Worm (Caenorhabditis elegans): Measurements from ENCODE around the gene snr-3.
A peak's percentile ranks its signal among the peaks of the same experiment; 100 is the strongest.

Gene snr-3

ce11 chrII:6469340-6469739 is 20.2 kb downstream of the snr-3 start:
- TF ChIP-seq elt-2 (tag; optimal IDR thresholded peaks at IDR 0.05) (peak; percentile 43), Y116A8C.19 (tag; optimal IDR thresholded peaks at IDR 0.05; ENCODE audit: borderline replicate concordance) (no peak)

- no peak for TF ChIP-seq nhr-28 (tag; optimal IDR thresholded peaks at IDR 0.05)
- no peak for TF ChIP-seq snpc-4 (tag; optimal IDR thresholded peaks at IDR 0.05)
- no peak for TF ChIP-seq unc-98 (GFP tag; IDR thresholded peaks at IDR 0.05)
- TF ChIP-seq tbx-2 (tag; optimal IDR thresholded peaks at IDR 0.05), result no peak
- TF ChIP-seq lin-15B (tag; optimal IDR thresholded peaks at IDR 0.05), result no peak
- TF ChIP-seq ets-5 (GFP tag; IDR thresholded peaks at IDR 0.05), result no peak
- no peak for TF ChIP-seq nhr-11 (tag; optimal IDR thresholded peaks at IDR 0.05)
Observed at ce11 chrII:6454671-6455070, 34.9 kb downstream of the snr-3 start, which contains the start of gene aptf-1. Gene aptf-1 (plus strand): TSS chrII:6454971.

ce11 chrII:6453341-6453806 is 36.2 kb downstream of the snr-3 start, which contains the start of gene atg-16.2:
Gene atg-16.2 (minus strand): TSS chrII:6453391.
- peak; percentile 31 for TF ChIP-seq xbp-1 (tag; optimal IDR thresholded peaks at IDR 0.05)
- peak; percentile 40 to 76 (median 61) for TF ChIP-seq dpl-1 (GFP tag; optimal IDR thresholded peaks at IDR 0.05)
- no peak for TF ChIP-seq nhr-90 (tag; optimal IDR thresholded peaks at IDR 0.05; ENCODE audit: poor library complexity)
- peak; percentile 53 for TF ChIP-seq nhr-85 (tag)
- TF ChIP-seq vab-15 (tag; optimal IDR thresholded peaks at IDR 0.05), result no peak
- TF ChIP-seq ceh-82 (tag; optimal IDR thresholded peaks at IDR 0.05), result peak in 1 of 3 experiments; percentile 25
- no peak for TF ChIP-seq nhr-77 (tag; optimal IDR thresholded peaks at IDR 0.05)
- no peak for TF ChIP-seq zag-1 (tag; optimal IDR thresholded peaks at IDR 0.05)
- peak; percentile 27 for TF ChIP-seq lin-15B (tag; optimal IDR thresholded peaks at IDR 0.05)
- peak; percentile 62 to 66 for TF ChIP-seq efl-1 (optimal IDR thresholded peaks at IDR 0.05)
- TF ChIP-seq efl-1 (GFP tag; optimal IDR thresholded peaks at IDR 0.05 in 1 of 2), result peak; percentile 65 to 94
- no peak for TF ChIP-seq fkh-4 (tag; optimal IDR thresholded peaks at IDR 0.05; ENCODE audit: borderline replicate concordance)
- peak; percentile 0 for TF ChIP-seq elt-2 (tag; optimal IDR thresholded peaks at IDR 0.05)
- peak in 1 of 2 experiments; percentile 23 for TF ChIP-seq ztf-11 (tag; optimal IDR thresholded peaks at IDR 0.05)
- TF ChIP-seq rnt-1 (tag; optimal IDR thresholded peaks at IDR 0.05), result peak; percentile 59
- TF ChIP-seq blmp-1 (tag; optimal IDR thresholded peaks at IDR 0.05), result peak; percentile 70
- peak; percentile 62 for TF ChIP-seq nhr-20 (tag; optimal IDR thresholded peaks at IDR 0.05)
- TF ChIP-seq ztf-4 (tag; optimal IDR thresholded peaks at IDR 0.05), result peak; percentile 19
- no peak for TF ChIP-seq jun-1 (tag; optimal IDR thresholded peaks at IDR 0.05)
- peak; percentile 44 for TF ChIP-seq lin-13 (GFP tag; optimal IDR thresholded peaks at IDR 0.05)
- TF ChIP-seq dsc-1 (tag; optimal IDR thresholded peaks at IDR 0.05), result peak; percentile 52
- peak; percentile 10 for TF ChIP-seq nhr-47 (tag; optimal IDR thresholded peaks at IDR 0.05)
- peak in 1 of 6 experiments; percentile 30 for TF ChIP-seq elt-3 (tag; optimal IDR thresholded peaks at IDR 0.05)
- TF ChIP-seq snu-23 (GFP tag; optimal IDR thresholded peaks at IDR 0.05), result peak; percentile 66
- TF ChIP-seq nhr-71 (tag; optimal IDR thresholded peaks at IDR 0.05), result peak; percentile 59
- TF ChIP-seq mep-1 (tag; optimal IDR thresholded peaks at IDR 0.05), result peak; percentile 85
- peak; percentile 41 for TF ChIP-seq skn-1 (tag; optimal IDR thresholded peaks at IDR 0.05)
- peak; percentile 41 for TF ChIP-seq F16B12.6 (tag; optimal IDR thresholded peaks at IDR 0.05)
- peak; percentile 35; the same call in 1 of the 2 replicates for TF ChIP-seq nhr-19 (GFP tag; conservative IDR thresholded peaks at IDR 0.05)
- TF ChIP-seq nhr-11 (tag; optimal IDR thresholded peaks at IDR 0.05), result no peak
- peak; percentile 60 to 77 for TF ChIP-seq lin-35 (GFP tag; optimal IDR thresholded peaks at IDR 0.05)
- TF ChIP-seq lin-14 (GFP tag; optimal IDR thresholded peaks at IDR 0.05), result peak; percentile 81
- TF ChIP-seq C16A3.4 (tag; optimal IDR thresholded peaks at IDR 0.05), result peak; percentile 72
- TF ChIP-seq swsn-7 (tag; optimal IDR thresholded peaks at IDR 0.05), result peak; percentile 55
- peak; percentile 22 for TF ChIP-seq snpc-4 (tag; optimal IDR thresholded peaks at IDR 0.05)
- peak in 1 of 2 experiments; percentile 71 for TF ChIP-seq mdl-1 (tag; optimal IDR thresholded peaks at IDR 0.05)
- TF ChIP-seq lsy-2 (tag; optimal IDR thresholded peaks at IDR 0.05), result peak; percentile 68 to 80
- no peak for TF ChIP-seq lin-39 (tag; optimal IDR thresholded peaks at IDR 0.05)
